Worm (Caenorhabditis elegans) whole organism, midembryonic: Measurements from ENCODE around the gene cutl-3.

Source experiments
- T22C8.4 ChIP-seq: fragments of 200-800 bp; sonication (Bioruptor generic); IDR thresholded peaks from 2 replicates; pipeline ENCODE4 v1.3.6; 2022; ENCODE audit warnings: missing genetic modification characterization, missing compliant biosample characterization
- cog-1 ChIP-seq: sonication (generic microtip); optimal IDR thresholded peaks from 2 replicates; lab custom pipeline; 2016; ENCODE audit warnings: missing genetic modification characterization, missing compliant biosample characterization
- flt-1 ChIP-seq: fragments of 200-800 bp; sonication (Bioruptor generic); IDR thresholded peaks from 2 replicates; pipeline ENCODE4 v1.3.6; 2022; ENCODE audit warnings: missing genetic modification characterization, missing compliant biosample characterization
- klf-2 ChIP-seq: fragments of 200-800 bp; sonication (Bioruptor generic); conservative IDR thresholded peaks from 2 replicates; pipeline ENCODE4 v1.3.6; 2022; ENCODE audit warnings: missing genetic modification reagents, missing genetic modification characterization, missing compliant biosample characterization
- med-1 ChIP-seq: sonication (generic microtip); optimal IDR thresholded peaks from 2 replicates; lab custom pipeline; 2017; ENCODE audit warnings: missing genetic modification characterization, mild to moderate bottlenecking, missing compliant biosample characterization, antibody characterized with exemption, missing genetic modification reagents; ENCODE audit not compliant: insufficient read depth
- ref-1 ChIP-seq: fragments of 200-800 bp; sonication (Bioruptor generic); conservative IDR thresholded peaks from 2 replicates; pipeline ENCODE4 v1.3.6; 2022; ENCODE audit warnings: missing genetic modification reagents, missing genetic modification characterization, missing compliant biosample characterization
- tab-1 ChIP-seq: fragments of 200-800 bp; sonication (Bioruptor generic); IDR thresholded peaks from 2 replicates; pipeline ENCODE4 v1.3.6; 2022; ENCODE audit warnings: missing genetic modification characterization, missing compliant biosample characterization
- ztf-23 ChIP-seq: fragments of 200-800 bp; sonication (Bioruptor generic); IDR thresholded peaks from 2 replicates; pipeline ENCODE4 v1.3.6; 2022; ENCODE audit warnings: missing genetic modification reagents, missing genetic modification characterization, missing compliant biosample characterization
- ztf-29 ChIP-seq: fragments of 200-800 bp; sonication (Bioruptor generic); IDR thresholded peaks from 2 replicates; pipeline ENCODE4 v1.3.6; 2022; ENCODE audit warnings: missing genetic modification reagents, missing genetic modification characterization, missing compliant biosample characterization

DNA sequence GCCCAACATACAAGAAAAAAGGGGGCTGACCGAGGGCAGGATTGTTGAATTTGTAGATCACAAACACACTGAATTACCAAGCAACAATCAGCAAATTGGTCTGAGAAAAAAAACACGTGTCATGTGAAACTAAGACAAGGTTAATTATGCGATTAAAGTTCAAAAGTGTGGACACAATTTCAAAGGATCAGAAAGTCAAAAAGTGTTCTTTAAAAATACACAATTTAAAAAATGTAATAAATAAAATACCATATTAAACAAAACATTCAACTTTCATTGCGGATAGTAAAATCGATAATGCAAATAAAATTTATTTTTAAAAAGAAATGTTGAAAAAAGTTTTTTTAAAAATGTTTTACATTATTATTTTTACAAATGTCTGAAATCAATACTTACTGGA, at the start of gene cutl-3:
- TF ChIP-seq flt-1 (GFP tag; lab: Robert Waterston, UW) (no peak), ztf-23 (no peak), T22C8.4 (no peak), ztf-29 (GFP tag; lab: Robert Waterston, UW) (no peak), cog-1 (tag; lab: Kevin White, UChicago) (no peak), med-1 (GFP tag; lab: Kevin White, UChicago) (no peak), ref-1 (GFP tag; lab: Robert Waterston, UW) (no peak), tab-1 (GFP tag; lab: Robert Waterston, UW) (no peak), klf-2 (GFP tag; lab: Robert Waterston, UW) (no peak)
